Worm (Caenorhabditis elegans) whole organism, late embryonic: ENCODE data around the gene F46G10.2.

Source experiments
- C08G9.2 ChIP-seq: sonication (generic microtip); optimal IDR thresholded peaks from 2 replicates; lab custom pipeline; 2016; ENCODE audit warnings: mild to moderate bottlenecking, missing genetic modification characterization, moderate library complexity, missing compliant biosample characterization
- C38D4.7 ChIP-seq: fragments of 200-800 bp; sonication (Bioruptor generic); optimal IDR thresholded peaks from 2 replicates; lab custom pipeline; 2018; ENCODE audit warnings: mild to moderate bottlenecking, missing genetic modification characterization, moderate library complexity, missing compliant biosample characterization
- K09A11.1 ChIP-seq: sonication (generic microtip); optimal IDR thresholded peaks from 2 replicates; lab custom pipeline; 2017; ENCODE audit warnings: antibody characterized with exemption, mild to moderate bottlenecking, missing genetic modification characterization, missing compliant biosample characterization; ENCODE audit not compliant: insufficient read depth
- T23F11.4 ChIP-seq: fragments of 200-800 bp; sonication (Bioruptor generic); optimal IDR thresholded peaks from 2 replicates; lab custom pipeline; 2018; ENCODE audit warnings: mild to moderate bottlenecking, missing genetic modification characterization, missing compliant biosample characterization
- ahr-1 ChIP-seq: sonication (generic microtip); optimal IDR thresholded peaks from 2 replicates; lab custom pipeline; 2016; ENCODE audit warnings: missing genetic modification characterization, missing compliant biosample characterization
- ama-1 ChIP-seq: fragments of 150-350 bp; optimal IDR thresholded peaks from 2 replicates; lab custom pipeline; 2014
- ceh-14 ChIP-seq: sonication (generic microtip); optimal IDR thresholded peaks from 2 replicates; lab custom pipeline; 2016; ENCODE audit warnings: missing genotype, missing genetic modification characterization, missing compliant biosample characterization
- ceh-19 ChIP-seq: fragments of 200-800 bp; sonication (Bioruptor generic); optimal IDR thresholded peaks from 2 replicates; lab custom pipeline; 2018; ENCODE audit warnings: mild to moderate bottlenecking, missing genetic modification characterization, missing compliant biosample characterization
- ceh-2 ChIP-seq: sonication (generic microtip); optimal IDR thresholded peaks from 2 replicates; lab custom pipeline; 2016; ENCODE audit warnings: missing genotype, missing genetic modification characterization, missing compliant biosample characterization
- ceh-30 ChIP-seq: fragments of 150-350 bp; optimal IDR thresholded peaks from 2 replicates; lab custom pipeline; 2014; ENCODE audit warnings: missing biosample characterization, missing genetic modification characterization
- ceh-31 ChIP-seq: sonication (generic microtip); optimal IDR thresholded peaks from 2 replicates; lab custom pipeline; 2016; ENCODE audit warnings: missing genetic modification characterization, missing compliant biosample characterization
- ceh-34 ChIP-seq: sonication (generic microtip); optimal IDR thresholded peaks from 2 replicates; lab custom pipeline; 2016; ENCODE audit warnings: mild to moderate bottlenecking, missing genetic modification characterization, missing compliant biosample characterization
- ceh-48 ChIP-seq: sonication (generic microtip); optimal IDR thresholded peaks from 2 replicates; lab custom pipeline; 2016; ENCODE audit warnings: missing genetic modification characterization, inconsistent platforms, missing compliant biosample characterization
- ceh-9 ChIP-seq: sonication (generic microtip); optimal IDR thresholded peaks from 2 replicates; lab custom pipeline; 2016; ENCODE audit warnings: mild to moderate bottlenecking, missing genetic modification characterization, inconsistent platforms, missing compliant biosample characterization
- che-1 ChIP-seq: sonication (generic microtip); optimal IDR thresholded peaks from 2 replicates; lab custom pipeline; 2016; ENCODE audit warnings: mild to moderate bottlenecking, missing genetic modification characterization, missing compliant biosample characterization
- dve-1 ChIP-seq: sonication (generic microtip); optimal IDR thresholded peaks from 2 replicates; lab custom pipeline; 2017; ENCODE audit warnings: antibody characterized with exemption, mild to moderate bottlenecking, missing genetic modification characterization, missing compliant biosample characterization
- ets-4 ChIP-seq: sonication (generic microtip); optimal IDR thresholded peaks from 2 replicates; lab custom pipeline; 2016; ENCODE audit warnings: missing genetic modification characterization, missing compliant biosample characterization
- eyg-1 ChIP-seq: sonication (generic microtip); optimal IDR thresholded peaks from 2 replicates; lab custom pipeline; 2016; ENCODE audit warnings: missing genotype, missing genetic modification characterization, missing compliant biosample characterization
- fkh-10 ChIP-seq: fragments of 150-350 bp; optimal IDR thresholded peaks from 2 replicates; lab custom pipeline; 2014; ENCODE audit warnings: missing biosample characterization, missing genetic modification reagents, missing genetic modification characterization
- gmeb-2 ChIP-seq: sonication (generic microtip); optimal IDR thresholded peaks from 2 replicates; lab custom pipeline; 2016; ENCODE audit warnings: missing genetic modification characterization, inconsistent platforms, missing compliant biosample characterization
- hlh-13 ChIP-seq: fragments of 200-800 bp; sonication (Bioruptor generic); optimal IDR thresholded peaks from 2 replicates; lab custom pipeline; 2018; ENCODE audit warnings: mild to moderate bottlenecking, missing genetic modification characterization, missing compliant biosample characterization
- hlh-15 ChIP-seq: sonication (generic microtip); optimal IDR thresholded peaks from 2 replicates; lab custom pipeline; 2016; ENCODE audit warnings: missing genetic modification characterization, missing compliant biosample characterization
- lin-11 ChIP-seq: fragments of 200-800 bp; sonication (Bioruptor generic); optimal IDR thresholded peaks from 2 replicates; lab custom pipeline; 2018; ENCODE audit warnings: mild to moderate bottlenecking, missing genetic modification characterization, missing compliant biosample characterization
- madf-2 ChIP-seq: sonication (generic microtip); optimal IDR thresholded peaks from 2 replicates; lab custom pipeline; 2017; ENCODE audit warnings: missing genetic modification characterization, missing compliant biosample characterization
- mec-3 ChIP-seq: sonication (generic microtip); optimal IDR thresholded peaks from 2 replicates; lab custom pipeline; 2016; ENCODE audit warnings: borderline replicate concordance, missing genetic modification characterization, missing compliant biosample characterization
- nfya-1 ChIP-seq: sonication (generic microtip); optimal IDR thresholded peaks from 2 replicates; lab custom pipeline; 2017; ENCODE audit warnings: missing genetic modification characterization, mild to moderate bottlenecking, missing compliant biosample characterization, antibody characterized with exemption, moderate library complexity
- npax-4 ChIP-seq: sonication (generic microtip); optimal IDR thresholded peaks from 2 replicates; lab custom pipeline; 2016; ENCODE audit warnings: missing genetic modification characterization, missing compliant biosample characterization
- odd-2 ChIP-seq: sonication (generic microtip); optimal IDR thresholded peaks from 2 replicates; lab custom pipeline; 2017; ENCODE audit warnings: antibody characterized with exemption, mild to moderate bottlenecking, missing genetic modification characterization, missing compliant biosample characterization
- pag-3 ChIP-seq: sonication (generic microtip); optimal IDR thresholded peaks from 2 replicates; lab custom pipeline; 2016; ENCODE audit warnings: missing compliant biosample characterization, missing genetic modification characterization, borderline replicate concordance
- pat-9 ChIP-seq: fragments of 200-800 bp; sonication (Bioruptor generic); optimal IDR thresholded peaks from 2 replicates; lab custom pipeline; 2018; ENCODE audit warnings: mild to moderate bottlenecking, missing genetic modification characterization, moderate library complexity, missing compliant biosample characterization
- pax-1 ChIP-seq: fragments of 150-350 bp; optimal IDR thresholded peaks from 2 replicates; lab custom pipeline; 2014; ENCODE audit warnings: missing biosample characterization, missing genetic modification characterization
- pha-2 ChIP-seq: sonication (generic microtip); optimal IDR thresholded peaks from 2 replicates; lab custom pipeline; 2017; ENCODE audit warnings: mild to moderate bottlenecking, missing genetic modification characterization, missing compliant biosample characterization
- pha-4 ChIP-seq: fragments of 150-350 bp; optimal IDR thresholded peaks from 2 replicates; lab custom pipeline; 2018; ENCODE audit warnings: missing biosample characterization, missing genetic modification reagents, missing genetic modification characterization
- pqm-1 ChIP-seq: sonication (generic microtip); optimal IDR thresholded peaks from 2 replicates; lab custom pipeline; 2016; ENCODE audit warnings: missing genetic modification characterization, missing compliant biosample characterization
- pros-1 ChIP-seq: fragments of 150-350 bp; optimal IDR thresholded peaks from 2 replicates; lab custom pipeline; 2014; ENCODE audit warnings: missing biosample characterization, missing genetic modification reagents, missing genetic modification characterization
- sox-2 ChIP-seq: fragments of 200-800 bp; sonication (Bioruptor generic); IDR thresholded peaks from 2 replicates; pipeline ENCODE4 v1.3.6; 2022; ENCODE audit warnings: missing genetic modification reagents, missing genetic modification characterization, missing compliant biosample characterization
- sox-4 ChIP-seq: sonication (generic microtip); optimal IDR thresholded peaks from 2 replicates; lab custom pipeline; 2017; ENCODE audit warnings: mild to moderate bottlenecking, missing genetic modification characterization, inconsistent platforms, missing compliant biosample characterization
- tbx-7 ChIP-seq: sonication (generic microtip); optimal IDR thresholded peaks from 2 replicates; lab custom pipeline; 2016; ENCODE audit warnings: missing genotype, missing genetic modification characterization, missing compliant biosample characterization
- unc-86 ChIP-seq: sonication (generic microtip); optimal IDR thresholded peaks from 2 replicates; lab custom pipeline; 2016; ENCODE audit warnings: missing genetic modification characterization, missing compliant biosample characterization
- zip-5 ChIP-seq: sonication (generic microtip); optimal IDR thresholded peaks from 2 replicates; lab custom pipeline; 2016; ENCODE audit warnings: missing genetic modification characterization, missing compliant biosample characterization
- ztf-16 ChIP-seq: sonication (generic microtip); optimal IDR thresholded peaks from 2 replicates; lab custom pipeline; 2017; ENCODE audit warnings: missing genetic modification characterization, missing compliant biosample characterization

F46G10.2 gene

DNA sequence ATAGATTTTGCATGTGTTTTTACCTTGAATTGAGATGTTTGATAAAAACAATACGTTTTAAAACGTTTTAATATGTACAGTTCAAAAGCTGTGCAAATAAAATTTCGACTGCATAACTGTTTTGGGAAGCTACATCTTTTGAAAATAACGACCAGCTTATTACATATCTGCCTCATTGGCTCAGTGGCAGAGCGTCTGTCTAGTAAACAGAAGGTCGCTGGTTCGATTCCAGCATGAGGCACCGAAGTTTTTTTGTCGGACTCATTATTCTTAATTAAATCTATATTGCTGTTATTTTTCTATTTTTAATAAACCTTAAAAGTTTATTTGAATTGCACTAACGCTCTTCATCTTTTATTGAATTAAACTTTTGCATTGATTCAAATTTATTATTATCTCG lies 29.7 kb upstream of the F46G10.2 start:
- TF ChIP-seq pag-3 (tag; lab: Kevin White, UChicago) (no peak), pqm-1 (no peak), ceh-31 (tag; lab: Kevin White, UChicago) (no peak), ceh-48 (no peak), lin-11 (no peak), K09A11.1 (tag; lab: Kevin White, UChicago) (no peak), ceh-30 (tag; lab: Kevin White, UChicago) (no peak), C08G9.2 (no peak), sox-4 (tag; lab: Kevin White, UChicago) (no peak), che-1 (no peak), ztf-16 (tag; lab: Kevin White, UChicago) (no peak), npax-4 (no peak), pha-4 (no peak), dve-1 (tag; lab: Kevin White, UChicago) (no peak), zip-5 (tag; lab: Kevin White, UChicago) (no peak), tbx-7 (tag; lab: Kevin White, UChicago) (no peak), pros-1 (tag; lab: Kevin White, UChicago) (no peak), madf-2 (tag; lab: Kevin White, UChicago) (no peak), hlh-15 (tag; lab: Kevin White, UChicago) (no peak), mec-3 (tag; lab: Kevin White, UChicago) (no peak)

DNA sequence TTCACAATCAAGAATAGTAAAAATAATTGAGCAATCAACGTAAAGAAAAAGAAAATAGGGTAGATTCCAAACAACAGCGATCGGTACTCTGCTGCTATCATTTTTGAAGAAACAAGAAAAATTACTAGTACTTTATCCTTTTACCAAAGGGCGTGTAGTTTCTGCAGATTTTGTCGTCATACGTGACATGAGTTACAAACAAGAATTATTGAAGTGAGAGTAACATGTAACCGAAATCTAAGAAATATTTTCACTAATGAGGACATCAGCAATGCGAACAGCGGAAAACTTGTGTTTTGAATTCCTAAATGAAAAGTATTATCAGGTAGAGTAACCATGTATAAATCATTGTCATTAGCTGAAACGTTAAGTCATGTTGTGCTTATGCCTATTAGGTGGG lies 28.1 kb upstream of the F46G10.2 start, which contains the start of gene srd-36:
Gene srd-36 (minus strand): TSS at position 101 of the 400 bp plus-strand sequence.
- TF ChIP-seq pqm-1 (no peak), ceh-31 (tag; lab: Kevin White, UChicago) (no peak), hlh-13 (GFP tag; lab: Kevin White, UChicago) (no peak), fkh-10 (no peak), odd-2 (no peak), pros-1 (tag; lab: Kevin White, UChicago) (no peak), dve-1 (tag; lab: Kevin White, UChicago) (no peak), pat-9 (tag; lab: Kevin White, UChicago) (no peak), ceh-48 (no peak), ceh-14 (no peak), nfya-1 (no peak), lin-11 (no peak), ahr-1 (no peak), ceh-2 (tag; lab: Kevin White, UChicago) (no peak), eyg-1 (tag; lab: Kevin White, UChicago) (no peak), ztf-16 (tag; lab: Kevin White, UChicago) (no peak), pha-2 (tag; lab: Kevin White, UChicago) (no peak), ama-1 (no peak), pax-1 (tag; lab: Kevin White, UChicago) (no peak), T23F11.4 (GFP tag; lab: Kevin White, UChicago) (no peak)

DNA sequence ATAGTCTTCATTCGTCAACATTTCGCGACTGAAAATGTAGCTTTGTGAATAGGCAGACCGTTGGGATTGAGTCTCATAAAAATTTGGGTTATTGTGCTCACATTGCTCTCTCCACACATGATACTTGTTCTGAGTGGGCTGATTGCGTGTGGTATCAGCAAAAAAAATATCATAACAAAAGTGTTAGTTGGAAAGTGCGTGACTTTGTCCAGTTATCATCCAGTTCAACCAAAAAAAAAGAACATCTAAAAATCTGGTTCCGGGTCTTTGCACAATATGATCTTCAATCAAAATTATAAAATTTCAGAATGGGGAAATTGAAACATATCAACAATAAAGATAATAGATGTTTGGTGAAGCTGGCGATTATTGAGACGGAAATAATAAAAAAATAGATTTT lies 22.3 kb upstream of the F46G10.2 start, which contains the start of gene srd-39:
Gene srd-39 (minus strand): TSS at position 101 of the 400 bp plus-strand sequence.
- TF ChIP-seq sox-2 (GFP tag; lab: Robert Waterston, UW) (no peak), ets-4 (tag; lab: Kevin White, UChicago) (no peak), hlh-15 (tag; lab: Kevin White, UChicago) (no peak), ceh-9 (tag; lab: Kevin White, UChicago) (no peak), ahr-1 (no peak), pqm-1 (no peak), npax-4 (no peak), ceh-19 (GFP tag; lab: Kevin White, UChicago) (no peak), C38D4.7 (GFP tag; lab: Kevin White, UChicago) (no peak), T23F11.4 (GFP tag; lab: Kevin White, UChicago) (no peak), ceh-34 (tag; lab: Kevin White, UChicago) (no peak), sox-4 (tag; lab: Kevin White, UChicago) (no peak), odd-2 (no peak), ceh-2 (tag; lab: Kevin White, UChicago) (no peak), gmeb-2 (no peak), unc-86 (tag; lab: Kevin White, UChicago) (no peak), C08G9.2 (no peak)
